Fruit fly (Drosophila melanogaster): ENCODE measurements around the gene CG17600.
A peak's percentile ranks its signal among the peaks of the same experiment; 100 is the strongest.

Gene CG17600

dm6 chrX:22477689-22478590 lies 37.1 kb upstream of the CG17600 start (continued):
- TF ChIP-seq CG2678 (tag; optimal IDR thresholded peaks at IDR 0.05) (peak; percentile 30), vvl (GFP tag; IDR thresholded peaks at IDR 0.05) (peak; percentile 66), pum (GFP tag; optimal IDR thresholded peaks at IDR 0.05) (no peak), CG3281 (GFP tag; optimal IDR thresholded peaks at IDR 0.05) (peak; percentile 32), CG11695 (GFP tag; IDR thresholded peaks at IDR 0.05) (peak; percentile 73), dm (GFP tag; optimal IDR thresholded peaks at IDR 0.05) (no peak)

dm6 chrX:22479207-22479820 lies 35.7 kb upstream of the CG17600 start:
- TF ChIP-seq Fer2 (tag; optimal IDR thresholded peaks at IDR 0.05), result no peak
- no peak for TF ChIP-seq unc-4 (GFP tag; IDR thresholded peaks at IDR 0.05; ENCODE audit: partially characterized antibody)
- no peak for TF ChIP-seq ftz-f1 (GFP tag; optimal IDR thresholded peaks at IDR 0.05)
- TF ChIP-seq Sox100B (GFP tag; optimal IDR thresholded peaks at IDR 0.05), result peak; percentile 22
- peak; percentile 12 for TF ChIP-seq BtbVII (GFP tag; optimal IDR thresholded peaks at IDR 0.05)
- no peak for TF ChIP-seq caup (GFP tag; optimal IDR thresholded peaks at IDR 0.05; ENCODE audit: severe bottlenecking)
- TF ChIP-seq CG17328 (GFP tag; IDR thresholded peaks at IDR 0.05), result no peak
- no peak for TF ChIP-seq CG1792 (GFP tag; optimal IDR thresholded peaks at IDR 0.05)
- TF ChIP-seq Hand (GFP tag; optimal IDR thresholded peaks at IDR 0.05), result no peak
- peak in 1 of 2 experiments; percentile 36 for TF ChIP-seq Eip74EF (GFP tag; optimal IDR thresholded peaks at IDR 0.05)
- no peak for TF ChIP-seq CG4854 (GFP tag; optimal IDR thresholded peaks at IDR 0.05)
- TF ChIP-seq crp (GFP tag; optimal IDR thresholded peaks at IDR 0.05), result no peak
- peak; percentile 32 for TF ChIP-seq fd96Cb (tag; optimal IDR thresholded peaks at IDR 0.05)
- no peak for TF ChIP-seq CG2875 (GFP tag; optimal IDR thresholded peaks at IDR 0.05)
- TF ChIP-seq NK7.1 (GFP tag; optimal IDR thresholded peaks at IDR 0.05), result no peak
- no peak; the same call in 1 of the 2 replicates for TF ChIP-seq CG10366 (GFP tag; IDR thresholded peaks at IDR 0.05)
- no peak for TF ChIP-seq CkIIα-i1 (GFP tag; IDR thresholded peaks at IDR 0.05)
- TF ChIP-seq Rfx (GFP tag; IDR thresholded peaks at IDR 0.05), result no peak
- no peak for TF ChIP-seq chif (GFP tag; optimal IDR thresholded peaks at IDR 0.05)
- TF ChIP-seq CG4404 (GFP tag; IDR thresholded peaks at IDR 0.05), result no peak
- peak; percentile 10 for TF ChIP-seq CG1529 (GFP tag; optimal IDR thresholded peaks at IDR 0.05)
- TF ChIP-seq Dp (GFP tag; optimal IDR thresholded peaks at IDR 0.05), result no peak
- no peak for TF ChIP-seq CG14965 (GFP tag; optimal IDR thresholded peaks at IDR 0.05; ENCODE audit: borderline replicate concordance)
- TF ChIP-seq CG4820 (GFP tag; optimal IDR thresholded peaks at IDR 0.05), result no peak
- TF ChIP-seq Optix (GFP tag; IDR thresholded peaks at IDR 0.05), result no peak
- TF ChIP-seq CG12236 (GFP tag; optimal IDR thresholded peaks at IDR 0.05), result no peak
- no peak for TF ChIP-seq bcd (GFP tag; optimal IDR thresholded peaks at IDR 0.05)
- TF ChIP-seq CG18011 (GFP tag; optimal IDR thresholded peaks at IDR 0.05), result no peak
- TF ChIP-seq CG13424 (tag; optimal IDR thresholded peaks at IDR 0.05), result no peak
- TF ChIP-seq CG15514 (GFP tag; optimal IDR thresholded peaks at IDR 0.05), result no peak
- TF ChIP-seq CG17359 (tag; optimal IDR thresholded peaks at IDR 0.05), result no peak
- TF ChIP-seq PHDP (tag; optimal IDR thresholded peaks at IDR 0.05), result no peak
- TF ChIP-seq luna (GFP tag; optimal IDR thresholded peaks at IDR 0.05), result no peak
- peak; percentile 28; the same call in 1 of the 2 replicates for TF ChIP-seq CG31441 (GFP tag; IDR thresholded peaks at IDR 0.05)
- no peak for TF ChIP-seq onecut (GFP tag; IDR thresholded peaks at IDR 0.05)
- peak in 1 of 2 experiments; percentile 29 for TF ChIP-seq Hr51 (GFP tag; optimal IDR thresholded peaks at IDR 0.05)
- no peak for TF ChIP-seq CrebB (tag; optimal IDR thresholded peaks at IDR 0.05)
- TF ChIP-seq bowl (GFP tag; IDR thresholded peaks at IDR 0.05), result no peak
- no peak for TF ChIP-seq Dref (GFP tag; IDR thresholded peaks at IDR 0.05)
- TF ChIP-seq Mad (GFP tag; optimal IDR thresholded peaks at IDR 0.05), result no peak

All from whole organism, embryonic.